Fruit fly (Drosophila melanogaster) whole organism, prepupa: ENCODE measurements around the gene Ntf-2r.
A peak's percentile ranks its signal among the peaks of the same experiment; 100 is the strongest.

Source experiments
- Blimp-1 ChIP-seq: fragments of 200-800 bp; sonication (Bioruptor generic); optimal IDR thresholded peaks from 3 replicates; lab custom pipeline; 2017; ENCODE audit warnings: missing biosample characterization, missing genetic modification characterization, mild to moderate bottlenecking, moderate library complexity, missing genetic modification reagents
- CG10631 ChIP-seq: fragments of 200-800 bp; sonication (Bioruptor generic); optimal IDR thresholded peaks from 2 replicates; lab custom pipeline; 2016; ENCODE audit warnings: missing biosample characterization, missing genetic modification characterization
- CG10669 ChIP-seq: fragments of 200-800 bp; sonication (Bioruptor generic); optimal IDR thresholded peaks from 3 replicates; lab custom pipeline; 2018; ENCODE audit warnings: missing biosample characterization, mild to moderate bottlenecking, missing genetic modification characterization, moderate library complexity
- CG11294 ChIP-seq: fragments of 200-800 bp; sonication (Bioruptor generic); IDR thresholded peaks from 2 replicates; pipeline ENCODE4 v1.3.6; 2022; ENCODE audit warnings: missing biosample characterization, missing genetic modification characterization
- CG11762 ChIP-seq: fragments of 200-800 bp; sonication (Bioruptor generic); optimal IDR thresholded peaks from 3 replicates; lab custom pipeline; 2016; ENCODE audit warnings: missing biosample characterization, missing genetic modification characterization; ENCODE audit not compliant: insufficient read depth
- CG11902 ChIP-seq: fragments of 200-800 bp; sonication (Bioruptor generic); optimal IDR thresholded peaks from 3 replicates; lab custom pipeline; 2016; ENCODE audit warnings: missing biosample characterization, missing genetic modification characterization
- CG15336 ChIP-seq: fragments of 200-800 bp; sonication (Bioruptor generic); IDR thresholded peaks from 2 replicates; pipeline ENCODE4 v1.3.6; 2022; ENCODE audit warnings: missing biosample characterization, missing genetic modification characterization
- CG1621 ChIP-seq: fragments of 200-800 bp; sonication (Bioruptor generic); optimal IDR thresholded peaks from 3 replicates; lab custom pipeline; 2018; ENCODE audit warnings: missing biosample characterization, mild to moderate bottlenecking, missing genetic modification characterization
- CG16779 ChIP-seq: fragments of 200-800 bp; sonication (Bioruptor generic); optimal IDR thresholded peaks from 3 replicates; lab custom pipeline; 2017; ENCODE audit warnings: missing biosample characterization, mild to moderate bottlenecking, missing genetic modification characterization
- CG3032 ChIP-seq: fragments of 200-800 bp; optimal IDR thresholded peaks from 2 replicates; lab custom pipeline; 2019; ENCODE audit warnings: missing biosample characterization, mild to moderate bottlenecking, missing genetic modification characterization, moderate library complexity
- CG32006 ChIP-seq: fragments of 200-800 bp; sonication (Bioruptor generic); optimal IDR thresholded peaks from 3 replicates; lab custom pipeline; 2017; ENCODE audit warnings: missing biosample characterization, mild to moderate bottlenecking, missing genetic modification characterization
- CG34406 ChIP-seq: fragments of 200-800 bp; sonication (Bioruptor generic); optimal IDR thresholded peaks from 3 replicates; lab custom pipeline; 2016; ENCODE audit warnings: missing biosample characterization, missing genetic modification characterization
- CG3919 ChIP-seq: fragments of 200-800 bp; sonication (Bioruptor generic); optimal IDR thresholded peaks from 3 replicates; lab custom pipeline; 2016; ENCODE audit warnings: missing biosample characterization, missing genetic modification characterization
- CG4318 ChIP-seq: fragments of 200-800 bp; sonication (Bioruptor generic); optimal IDR thresholded peaks from 3 replicates; lab custom pipeline; 2017; ENCODE audit warnings: missing biosample characterization, mild to moderate bottlenecking, missing genetic modification characterization
- CG6163 ChIP-seq: fragments of 200-800 bp; sonication (Bioruptor generic); IDR thresholded peaks from 3 replicates; pipeline ENCODE4 v1.3.6; 2022; ENCODE audit warnings: missing biosample characterization, missing genetic modification characterization
- CG6276 ChIP-seq: fragments of 200-800 bp; sonication (Bioruptor generic); optimal IDR thresholded peaks from 2 replicates; lab custom pipeline; 2017; ENCODE audit warnings: missing biosample characterization, mild to moderate bottlenecking, missing genetic modification characterization
- CG6792 ChIP-seq: fragments of 200-800 bp; sonication (Bioruptor generic); optimal IDR thresholded peaks from 3 replicates; lab custom pipeline; 2016; ENCODE audit warnings: missing biosample characterization, missing genetic modification characterization
- CG6808 ChIP-seq: fragments of 200-800 bp; sonication (Bioruptor generic); optimal IDR thresholded peaks from 3 replicates; lab custom pipeline; 2017; ENCODE audit warnings: missing biosample characterization, missing genetic modification characterization, mild to moderate bottlenecking, moderate library complexity, missing genetic modification reagents
- CG6854 ChIP-seq: fragments of 200-800 bp; sonication (Bioruptor generic); optimal IDR thresholded peaks from 2 replicates; lab custom pipeline; 2017; ENCODE audit warnings: missing biosample characterization, mild to moderate bottlenecking, missing genetic modification characterization
- CG7368 ChIP-seq: fragments of 200-800 bp; sonication (Bioruptor generic); optimal IDR thresholded peaks from 3 replicates; lab custom pipeline; 2016; ENCODE audit warnings: missing biosample characterization, missing genetic modification characterization
- CG8119 ChIP-seq: fragments of 200-800 bp; sonication (Bioruptor generic); IDR thresholded peaks from 3 replicates; pipeline ENCODE4 v1.3.6; 2022; ENCODE audit warnings: missing biosample characterization, missing genetic modification characterization
- CG8319 ChIP-seq: fragments of 200-800 bp; sonication (Bioruptor generic); optimal IDR thresholded peaks from 3 replicates; lab custom pipeline; 2016; ENCODE audit warnings: missing biosample characterization, missing genetic modification characterization
- Eip75B ChIP-seq: fragments of 200-800 bp; sonication (Bioruptor generic); optimal IDR thresholded peaks from 3 replicates; lab custom pipeline; 2016; ENCODE audit warnings: missing biosample characterization, missing genetic modification characterization
- Eip93F ChIP-seq: fragments of 200-800 bp; sonication (Bioruptor generic); optimal IDR thresholded peaks from 2 replicates; lab custom pipeline; 2016; ENCODE audit warnings: missing biosample characterization, mild to moderate bottlenecking, missing genetic modification characterization
- Ets21C ChIP-seq: fragments of 200-800 bp; sonication (Bioruptor generic); optimal IDR thresholded peaks from 3 replicates; lab custom pipeline; 2016; ENCODE audit warnings: missing biosample characterization, missing genetic modification characterization
- Ets96B ChIP-seq: fragments of 200-800 bp; optimal IDR thresholded peaks from 2 replicates; lab custom pipeline; 2019; ENCODE audit warnings: missing biosample characterization, mild to moderate bottlenecking, missing genetic modification characterization, moderate library complexity
- Gug ChIP-seq: fragments of 200-800 bp; sonication (Bioruptor generic); IDR thresholded peaks from 2 replicates; pipeline ENCODE4 v1.3.6; 2022; ENCODE audit warnings: missing biosample characterization, missing genetic modification characterization
- Hr38 ChIP-seq: sonication (Bioruptor generic); optimal IDR thresholded peaks from 2 replicates; lab custom pipeline; 2016; ENCODE audit warnings: missing biosample characterization, missing genetic modification characterization
- Hr4 ChIP-seq: fragments of 200-800 bp; sonication (Bioruptor generic); optimal IDR thresholded peaks from 3 replicates; lab custom pipeline; 2016; ENCODE audit warnings: missing biosample characterization, missing genetic modification characterization
- Lpt ChIP-seq: fragments of 200-800 bp; sonication (Bioruptor generic); optimal IDR thresholded peaks from 3 replicates; lab custom pipeline; 2016; ENCODE audit warnings: missing biosample characterization, missing genetic modification characterization
- Met ChIP-seq: fragments of 200-800 bp; sonication (Bioruptor generic); optimal IDR thresholded peaks from 3 replicates; lab custom pipeline; 2016; ENCODE audit warnings: missing biosample characterization, missing genetic modification characterization
- Smox ChIP-seq: fragments of 200-800 bp; sonication (Bioruptor generic); optimal IDR thresholded peaks from 3 replicates; lab custom pipeline; 2016; ENCODE audit warnings: missing biosample characterization, missing genetic modification characterization
- Sox102F ChIP-seq: fragments of 200-800 bp; sonication (Bioruptor generic); optimal IDR thresholded peaks from 2 replicates; lab custom pipeline; 2016; ENCODE audit warnings: missing biosample characterization, mild to moderate bottlenecking, missing genetic modification characterization
- Sox14 ChIP-seq: fragments of 200-800 bp; sonication (Bioruptor generic); optimal IDR thresholded peaks from 3 replicates; lab custom pipeline; 2016; ENCODE audit warnings: missing biosample characterization, missing genetic modification characterization
- Sox15 ChIP-seq: fragments of 200-800 bp; sonication (Bioruptor generic); optimal IDR thresholded peaks from 3 replicates; lab custom pipeline; 2016; ENCODE audit warnings: missing biosample characterization, missing genetic modification characterization
- achi ChIP-seq: fragments of 200-800 bp; sonication (Bioruptor generic); optimal IDR thresholded peaks from 3 replicates; lab custom pipeline; 2016; ENCODE audit warnings: missing biosample characterization, missing genetic modification characterization
- acj6 ChIP-seq: fragments of 200-800 bp; sonication (Bioruptor generic); optimal IDR thresholded peaks from 3 replicates; lab custom pipeline; 2016; ENCODE audit warnings: missing biosample characterization, missing genetic modification characterization
- cyc ChIP-seq: fragments of 200-800 bp; sonication (Bioruptor generic); optimal IDR thresholded peaks from 3 replicates; lab custom pipeline; 2016; ENCODE audit warnings: missing biosample characterization, missing genetic modification characterization
- dac ChIP-seq: fragments of 200-800 bp; sonication (Bioruptor generic); optimal IDR thresholded peaks from 2 replicates; lab custom pipeline; 2017; ENCODE audit warnings: missing biosample characterization, mild to moderate bottlenecking, missing genetic modification characterization
- dsx ChIP-seq: fragments of 200-800 bp; optimal IDR thresholded peaks from 3 replicates; lab custom pipeline; 2019; ENCODE audit warnings: missing biosample characterization, mild to moderate bottlenecking, missing genetic modification characterization, moderate library complexity; ENCODE audit not compliant: poor library complexity, severe bottlenecking
- esn ChIP-seq: fragments of 200-800 bp; sonication (Bioruptor generic); optimal IDR thresholded peaks from 2 replicates; lab custom pipeline; 2016; ENCODE audit warnings: missing biosample characterization, mild to moderate bottlenecking, missing genetic modification characterization, moderate library complexity
- fd59A ChIP-seq: fragments of 200-800 bp; sonication (Bioruptor generic); optimal IDR thresholded peaks from 2 replicates; lab custom pipeline; 2017; ENCODE audit warnings: missing biosample characterization, mild to moderate bottlenecking, missing genetic modification characterization, missing genetic modification reagents
- fd85E ChIP-seq: fragments of 200-800 bp; sonication (Bioruptor generic); optimal IDR thresholded peaks from 3 replicates; lab custom pipeline; 2016; ENCODE audit warnings: missing biosample characterization, missing genetic modification characterization
- fkh ChIP-seq: fragments of 200-800 bp; sonication (Bioruptor generic); optimal IDR thresholded peaks from 3 replicates; lab custom pipeline; 2017; ENCODE audit warnings: missing biosample characterization, mild to moderate bottlenecking, missing genetic modification characterization, moderate library complexity
- lz ChIP-seq: fragments of 200-800 bp; sonication (Bioruptor generic); optimal IDR thresholded peaks from 3 replicates; lab custom pipeline; 2016; ENCODE audit warnings: missing biosample characterization, missing genetic modification characterization
- net ChIP-seq: fragments of 200-800 bp; sonication (Bioruptor generic); optimal IDR thresholded peaks from 3 replicates; lab custom pipeline; 2016; ENCODE audit warnings: missing biosample characterization, missing genetic modification characterization
- pdm3 ChIP-seq: fragments of 200-800 bp; sonication (Bioruptor generic); optimal IDR thresholded peaks from 3 replicates; lab custom pipeline; 2016; ENCODE audit warnings: missing biosample characterization, missing genetic modification characterization
- spab ChIP-seq: fragments of 200-800 bp; sonication (Bioruptor generic); optimal IDR thresholded peaks from 2 replicates; lab custom pipeline; 2017; ENCODE audit warnings: missing biosample characterization, mild to moderate bottlenecking, missing genetic modification characterization, missing genetic modification reagents
- ss ChIP-seq, 2 experiments: fragments of 200-800 bp; sonication (Bioruptor generic); optimal IDR thresholded peaks; 2 replicates in 1 of 2; 3 replicates in 1 of 2; lab custom pipeline; 2017 to 2018; ENCODE audit warnings: mild to moderate bottlenecking in 2 of 2, missing biosample characterization in 2 of 2, missing genetic modification characterization in 2 of 2, moderate library complexity in 1 of 2
- svp ChIP-seq: fragments of 200-800 bp; sonication (Bioruptor generic); peaks from one replicate; lab custom pipeline; 2016; ENCODE audit warnings: missing biosample characterization, missing genetic modification characterization
- topi ChIP-seq: fragments of 200-800 bp; sonication (Bioruptor generic); optimal IDR thresholded peaks from 3 replicates; lab custom pipeline; 2016; ENCODE audit warnings: missing biosample characterization, missing genetic modification characterization

Ntf-2r gene

DNA sequence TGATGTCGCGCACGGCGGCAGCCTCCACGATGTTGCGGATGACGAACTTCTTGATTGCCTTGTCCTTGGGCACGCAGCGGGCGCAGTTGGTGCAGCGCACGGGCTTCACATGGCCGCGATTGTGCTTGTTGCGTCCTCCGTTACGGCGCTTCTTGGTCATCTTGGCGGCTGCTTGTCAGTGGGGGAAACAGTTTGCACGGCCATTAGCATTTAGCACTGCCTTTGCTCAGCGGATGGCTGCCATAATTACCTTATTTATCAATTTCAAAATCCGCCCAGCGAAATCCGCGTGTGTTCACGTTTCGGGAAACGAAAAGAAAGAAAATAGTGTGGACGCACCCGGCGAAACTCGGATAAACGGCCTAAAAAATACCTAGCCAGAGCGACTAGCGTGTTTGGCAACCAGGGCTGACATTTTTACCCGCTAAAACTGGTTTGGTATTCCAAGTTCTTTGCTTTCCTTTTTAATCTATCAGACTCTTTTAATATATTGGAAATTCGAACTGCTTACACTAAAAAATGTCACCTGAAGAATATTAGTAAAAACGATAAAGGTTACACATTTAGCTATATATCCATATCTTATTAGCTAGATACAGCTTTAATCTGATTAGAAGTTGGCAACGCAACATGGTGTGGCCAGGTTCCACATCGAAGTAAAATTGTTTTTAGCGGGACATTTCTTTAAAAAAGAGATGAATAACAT lies 11.4 kb upstream of the Ntf-2r start, which contains the start of gene RpS26:
Gene RpS26 (minus strand): TSS at position 375 of the 706 bp plus-strand sequence.
- TF ChIP-seq CG1621 (peak; percentile 3), CG8319 (GFP tag; lab: Kevin White, UChicago) (no peak), Hr38 (no peak), Sox14 (peak; percentile 58), CG10631 (GFP tag; lab: Kevin White, UChicago) (no peak), CG11762 (no peak), CG6808 (no peak), Eip93F (no peak), esn (GFP tag; lab: Kevin White, UChicago) (peak; percentile 54), fkh (GFP tag; lab: Kevin White, UChicago) (no peak), pdm3 (GFP tag; lab: Kevin White, UChicago) (no peak), CG8119 (no peak), Ets21C (GFP tag; lab: Kevin White, UChicago) (no peak), net (GFP tag; lab: Kevin White, UChicago) (no peak), CG6276 (GFP tag; lab: Kevin White, UChicago) (no peak), achi (no peak), Sox15 (GFP tag; lab: Kevin White, UChicago) (peak; percentile 21), CG34406 (GFP tag; lab: Kevin White, UChicago) (peak; percentile 25), CG6163 (peak; percentile 61; the same call in 2 of the 3 replicates), Met (no peak), Ets96B (tag; lab: Kevin White, UChicago) (peak; percentile 24), Gug (GFP tag; lab: Robert Waterston, UW) (no peak), svp (GFP tag; lab: Kevin White, UChicago) (no peak), Blimp-1 (GFP tag; lab: Kevin White, UChicago) (no peak), CG32006 (GFP tag; lab: Kevin White, UChicago) (no peak), CG11902 (GFP tag; lab: Kevin White, UChicago) (no peak), CG3919 (no peak), spab (GFP tag; lab: Kevin White, UChicago) (no peak), topi (GFP tag; lab: Kevin White, UChicago) (no peak), CG4318 (GFP tag; lab: Kevin White, UChicago) (no peak), CG10669 (GFP tag; lab: Kevin White, UChicago) (no peak), ss (GFP tag; optimal IDR thresholded peaks at IDR 0.05; lab: Kevin White, UChicago) (no peak), acj6 (GFP tag; lab: Kevin White, UChicago) (peak; percentile 13), CG3032 (tag; lab: Kevin White, UChicago) (peak; percentile 28), CG6792 (GFP tag; lab: Kevin White, UChicago) (peak; percentile 0), CG16779 (no peak), fd59A (no peak), dac (GFP tag; lab: Kevin White, UChicago) (no peak), CG11294 (no peak), cyc (GFP tag; lab: Kevin White, UChicago) (peak; percentile 62), Smox (no peak), dsx (GFP tag; lab: Kevin White, UChicago) (no peak), CG6854 (GFP tag; lab: Kevin White, UChicago) (peak; percentile 48), CG7368 (no peak), lz (GFP tag; lab: Kevin White, UChicago) (peak; percentile 57), Hr4 (GFP tag; lab: Kevin White, UChicago) (no peak), Sox102F (no peak), CG15336 (GFP tag; lab: Robert Waterston, UW) (no peak), fd85E (GFP tag; lab: Kevin White, UChicago) (no peak), Eip75B (no peak), Lpt (no peak)
